Worm (Caenorhabditis elegans): Measurements from ENCODE around the gene fan-1.

The fan-1 gene

DNA sequence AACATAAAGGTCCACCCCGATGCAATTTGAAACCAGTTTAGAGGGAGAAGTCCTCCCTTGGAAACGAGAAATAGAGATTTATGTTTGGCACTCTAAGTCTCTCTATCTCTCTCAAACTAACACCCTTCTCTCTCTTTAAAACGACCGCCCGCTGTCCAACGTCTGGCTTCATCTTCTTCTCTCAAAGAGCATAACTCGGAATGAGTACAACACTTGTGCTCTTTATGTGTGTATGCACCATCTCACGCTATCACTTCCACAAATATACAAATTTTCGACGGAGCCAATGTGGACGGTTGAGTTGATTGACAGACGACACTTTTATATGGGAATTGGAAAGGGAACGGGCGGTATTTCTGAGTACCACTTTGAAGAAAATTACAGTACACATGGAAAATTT is 25.9 kb downstream of the fan-1 start (continued):
- TF ChIP-seq pha-4 (GFP tag; IDR thresholded peaks at IDR 0.05) (no peak), pha-4 (tag; optimal IDR thresholded peaks at IDR 0.05) (no peak), dpl-1 (GFP tag; optimal IDR thresholded peaks at IDR 0.05) (no peak), T20F7.1 (GFP tag; optimal IDR thresholded peaks at IDR 0.05) (no peak), lin-29 (GFP tag; IDR thresholded peaks at IDR 0.05) (no peak), jun-1 (tag; optimal IDR thresholded peaks at IDR 0.05) (no peak), egl-27 (tag; optimal IDR thresholded peaks at IDR 0.05) (no peak), nhr-237 (tag; optimal IDR thresholded peaks at IDR 0.05) (no peak), attf-4 (tag; optimal IDR thresholded peaks at IDR 0.05) (no peak), daf-16 (GFP tag; optimal IDR thresholded peaks at IDR 0.05) (no peak), daf-16 (tag; optimal IDR thresholded peaks at IDR 0.05) (peak; percentile 53), T26A8.4 (GFP tag; IDR thresholded peaks at IDR 0.05) (no peak), lin-39 (tag; optimal IDR thresholded peaks at IDR 0.05) (no peak), egl-43 (GFP tag; IDR thresholded peaks at IDR 0.05) (no peak), mdl-1 (tag; optimal IDR thresholded peaks at IDR 0.05) (no peak), daf-8 (GFP tag; IDR thresholded peaks at IDR 0.05) (no peak), daf-19 (GFP tag; conservative IDR thresholded peaks at IDR 0.05) (0 out of 2 replicates have a peak, but pooled peaks have one; percentile 35), mdt-29 (GFP tag; IDR thresholded peaks at IDR 0.05) (no peak), nhr-41 (GFP tag; IDR thresholded peaks at IDR 0.05) (no peak), mes-2 (tag; optimal IDR thresholded peaks at IDR 0.05; ENCODE audit: poor library complexity, severe bottlenecking) (no peak), nhr-6 (tag; optimal IDR thresholded peaks at IDR 0.05) (no peak), ZK546.5 (tag; optimal IDR thresholded peaks at IDR 0.05) (no peak), ceh-44 (GFP tag; IDR thresholded peaks at IDR 0.05) (no peak), tag-97 (GFP tag; IDR thresholded peaks at IDR 0.05) (no peak), ztf-7 (tag; optimal IDR thresholded peaks at IDR 0.05) (no peak), lin-13 (GFP tag; optimal IDR thresholded peaks at IDR 0.05) (no peak), duxl-1 (tag; optimal IDR thresholded peaks at IDR 0.05; ENCODE audit: poor library complexity) (no peak), nhr-48 (tag; optimal IDR thresholded peaks at IDR 0.05) (no peak), nhr-11 (tag; optimal IDR thresholded peaks at IDR 0.05) (no peak), nhr-77 (tag; optimal IDR thresholded peaks at IDR 0.05) (no peak), Y48G9A.11 (GFP tag; IDR thresholded peaks at IDR 0.05) (no peak), gei-8 (GFP tag; optimal IDR thresholded peaks at IDR 0.05) (no peak), lir-3 (tag; optimal IDR thresholded peaks at IDR 0.05) (no peak), madf-9 (GFP tag; conservative IDR thresholded peaks at IDR 0.05) (no peak), nhr-25 (tag; optimal IDR thresholded peaks at IDR 0.05; ENCODE audit: borderline replicate concordance, insufficient read depth) (no peak), dmd-6 (GFP tag; IDR thresholded peaks at IDR 0.05) (peak; percentile 67), madf-5 (GFP tag; IDR thresholded peaks at IDR 0.05) (no peak), php-3 (GFP tag; IDR thresholded peaks at IDR 0.05) (0 out of 2 replicates have a peak, but pooled peaks have one; percentile 22), nhr-111 (GFP tag; optimal IDR thresholded peaks at IDR 0.05) (no peak), hif-1 (tag; optimal IDR thresholded peaks at IDR 0.05) (no peak), F49E8.2 (tag; optimal IDR thresholded peaks at IDR 0.05; ENCODE audit: borderline replicate concordance) (no peak), ceh-28 (tag; optimal IDR thresholded peaks at IDR 0.05) (no peak), nhr-42 (GFP tag; IDR thresholded peaks at IDR 0.05) (no peak), hlh-30 (tag; optimal IDR thresholded peaks at IDR 0.05; ENCODE audit: insufficient read depth) (no peak), spr-1 (tag; optimal IDR thresholded peaks at IDR 0.05) (no peak), ztf-11 (tag; optimal IDR thresholded peaks at IDR 0.05) (no peak), ceh-62 (tag; optimal IDR thresholded peaks at IDR 0.05) (no peak), skn-1 (tag; optimal IDR thresholded peaks at IDR 0.05) (no peak), ama-1 (optimal IDR thresholded peaks at IDR 0.05) (no peak), lin-1 (GFP tag; IDR thresholded peaks at IDR 0.05) (no peak), ZK337.2 (GFP tag; IDR thresholded peaks at IDR 0.05) (no peak), unc-130 (GFP tag; optimal IDR thresholded peaks at IDR 0.05) (no peak), hmg-1.1 (GFP tag; IDR thresholded peaks at IDR 0.05) (no peak)

All from whole organism, L4 larva.